Fruit fly (Drosophila melanogaster) whole organism, embryonic: ENCODE measurements around the gene Cad96Cb.
A peak's percentile ranks its signal among the peaks of the same experiment; 100 is the strongest.

ENCODE experiments used
- Awh ChIP-seq: fragments of 200-800 bp; sonication (Bioruptor generic); IDR thresholded peaks from 2 replicates; pipeline ENCODE4, ENCODE4 v1.3.6; 2022; ENCODE audit warnings: missing biosample characterization, missing genetic modification characterization
- CG1024 ChIP-seq: fragments of 200-800 bp; sonication (Bioruptor generic); IDR thresholded peaks from 2 replicates; pipeline ENCODE4 v1.3.6; 2022; ENCODE audit warnings: missing biosample characterization, missing genetic modification characterization
- CG11093 ChIP-seq: fragments of 200-800 bp; sonication (Bioruptor generic); IDR thresholded peaks from 3 replicates; pipeline ENCODE4 v1.3.6; 2022; ENCODE audit warnings: missing biosample characterization, missing genetic modification characterization
- CG12219 ChIP-seq: fragments of 200-800 bp; sonication (Bioruptor generic); optimal IDR thresholded peaks from 3 replicates; lab custom pipeline; 2018; ENCODE audit warnings: missing biosample characterization, mild to moderate bottlenecking, missing genetic modification characterization
- CG12391 ChIP-seq: fragments of 200-800 bp; sonication (Bioruptor generic); optimal IDR thresholded peaks from 3 replicates; lab custom pipeline; 2018; ENCODE audit warnings: missing biosample characterization, mild to moderate bottlenecking, missing genetic modification characterization, moderate library complexity
- CG16815 ChIP-seq: fragments of 200-800 bp; sonication (Bioruptor generic); optimal IDR thresholded peaks from 3 replicates; lab custom pipeline; 2017; ENCODE audit warnings: missing biosample characterization, mild to moderate bottlenecking, missing genetic modification characterization
- CG17612 ChIP-seq: fragments of 200-800 bp; sonication (Bioruptor generic); IDR thresholded peaks from 2 replicates; pipeline ENCODE4 v1.3.6; 2022; ENCODE audit warnings: missing biosample characterization, missing genetic modification characterization
- CG2129 ChIP-seq: fragments of 200-800 bp; sonication (Bioruptor generic); IDR thresholded peaks from 2 replicates; pipeline ENCODE4 v1.3.6; 2022; ENCODE audit warnings: missing biosample characterization, missing genetic modification characterization; ENCODE audit not compliant: partially characterized antibody
- CG2678 ChIP-seq: fragments of 200-800 bp; sonication (Bioruptor generic); optimal IDR thresholded peaks from 3 replicates; lab custom pipeline; 2019; ENCODE audit warnings: missing biosample characterization, mild to moderate bottlenecking, missing genetic modification characterization, moderate library complexity
- CG30403 ChIP-seq: fragments of 200-800 bp; sonication (Bioruptor generic); optimal IDR thresholded peaks from 3 replicates; lab custom pipeline; 2016; ENCODE audit warnings: missing biosample characterization, missing genetic modification characterization
- CG3838 ChIP-seq: fragments of 200-800 bp; sonication (Bioruptor generic); optimal IDR thresholded peaks from 3 replicates; lab custom pipeline; 2016; ENCODE audit warnings: missing biosample characterization, missing genetic modification characterization
- CG3995 ChIP-seq: fragments of 200-800 bp; sonication (Bioruptor generic); optimal IDR thresholded peaks from 3 replicates; lab custom pipeline; 2016; ENCODE audit warnings: missing biosample characterization, missing genetic modification characterization
- CG4282 ChIP-seq: fragments of 200-800 bp; sonication (Bioruptor generic); optimal IDR thresholded peaks from 2 replicates; lab custom pipeline; 2016; ENCODE audit warnings: missing biosample characterization, missing genetic modification characterization
- CG6765 ChIP-seq: fragments of 200-800 bp; sonication (Bioruptor generic); optimal IDR thresholded peaks from 3 replicates; lab custom pipeline; 2017; ENCODE audit warnings: missing biosample characterization, mild to moderate bottlenecking, missing genetic modification characterization
- CG6791 ChIP-seq: fragments of 200-800 bp; sonication (Bioruptor generic); IDR thresholded peaks from 3 replicates; pipeline ENCODE4 v1.3.6; 2022; ENCODE audit warnings: missing biosample characterization, missing genetic modification characterization; ENCODE audit not compliant: partially characterized antibody
- CG6854 ChIP-seq: fragments of 200-800 bp; sonication (Bioruptor generic); optimal IDR thresholded peaks from 3 replicates; lab custom pipeline; 2017; ENCODE audit warnings: missing biosample characterization, mild to moderate bottlenecking, missing genetic modification characterization
- CG9215 ChIP-seq: fragments of 200-800 bp; sonication (Bioruptor generic); IDR thresholded peaks from 2 replicates; pipeline ENCODE4 v1.3.6; 2022; ENCODE audit warnings: missing biosample characterization, missing genetic modification characterization
- CTCF ChIP-seq: fragments of 200-800 bp; sonication (Bioruptor generic); optimal IDR thresholded peaks from 2 replicates; lab custom pipeline; 2017; ENCODE audit warnings: missing biosample characterization, mild to moderate bottlenecking, missing genetic modification characterization, moderate library complexity
- Deaf1 ChIP-seq: fragments of 200-800 bp; optimal IDR thresholded peaks from 3 replicates; lab custom pipeline; 2019; ENCODE audit warnings: missing biosample characterization, mild to moderate bottlenecking, missing genetic modification characterization, moderate library complexity
- Doc3 ChIP-seq: fragments of 200-800 bp; sonication (Bioruptor generic); IDR thresholded peaks from 3 replicates; pipeline ENCODE4 v1.3.6; 2022; ENCODE audit warnings: missing biosample characterization, missing genetic modification characterization; ENCODE audit not compliant: partially characterized antibody
- Dp ChIP-seq: fragments of 200-800 bp; sonication (Bioruptor generic); optimal IDR thresholded peaks from 2 replicates; lab custom pipeline; 2018; ENCODE audit warnings: missing biosample characterization, mild to moderate bottlenecking, missing genetic modification characterization, moderate library complexity
- Dref ChIP-seq: fragments of 200-800 bp; sonication (Bioruptor generic); IDR thresholded peaks from 2 replicates; pipeline ENCODE4 v1.3.6; 2022; ENCODE audit warnings: missing biosample characterization, missing genetic modification characterization
- Eip74EF ChIP-seq, 2 experiments: fragments of 200-800 bp in 1 of 2; fragments of >200 bp in 1 of 2; sonication (Bioruptor generic) in 1 of 2; optimal IDR thresholded peaks; 2 replicates each; lab custom pipeline; 2017 to 2019; ENCODE audit warnings: missing biosample characterization in 2 of 2, missing genetic modification characterization in 2 of 2, mild to moderate bottlenecking in 1 of 2, moderate library complexity in 1 of 2
- Ets97D ChIP-seq: fragments of 200-800 bp; sonication (Bioruptor generic); optimal IDR thresholded peaks from 3 replicates; lab custom pipeline; 2016; ENCODE audit warnings: missing biosample characterization, missing genetic modification characterization
- H15 ChIP-seq: fragments of 200-800 bp; sonication (Bioruptor generic); IDR thresholded peaks from 3 replicates; pipeline ENCODE4 v1.3.6; 2022; ENCODE audit warnings: missing biosample characterization, missing genetic modification characterization
- HLHmδ ChIP-seq: fragments of 200-800 bp; sonication (Bioruptor generic); optimal IDR thresholded peaks from 2 replicates; lab custom pipeline; 2018; ENCODE audit warnings: missing biosample characterization, mild to moderate bottlenecking, missing genetic modification characterization, moderate library complexity
- Hey ChIP-seq: fragments of 200-800 bp; sonication (Bioruptor generic); optimal IDR thresholded peaks from 3 replicates; lab custom pipeline; 2018; ENCODE audit warnings: missing biosample characterization, mild to moderate bottlenecking, missing genetic modification characterization
- Hmr ChIP-seq: fragments of 200-800 bp; sonication (Bioruptor generic); optimal IDR thresholded peaks from 3 replicates; lab custom pipeline; 2017; ENCODE audit warnings: mild to moderate bottlenecking, missing biosample characterization, missing genetic modification reagents, missing genetic modification characterization
- Hmx ChIP-seq: fragments of 200-800 bp; sonication (Bioruptor generic); optimal IDR thresholded peaks from 2 replicates; lab custom pipeline; 2016; ENCODE audit warnings: missing biosample characterization, missing genetic modification characterization
- Lim3 ChIP-seq: fragments of 200-800 bp; sonication (Bioruptor generic); IDR thresholded peaks from 2 replicates; pipeline ENCODE4 v1.3.6; 2022; ENCODE audit warnings: missing biosample characterization, missing genetic modification characterization
- NC2α ChIP-seq: fragments of 200-800 bp; sonication (Bioruptor generic); optimal IDR thresholded peaks from 2 replicates; lab custom pipeline; 2016; ENCODE audit warnings: missing biosample characterization, missing genetic modification characterization
- NK7.1 ChIP-seq: fragments of 200-800 bp; sonication (Bioruptor generic); optimal IDR thresholded peaks from 3 replicates; lab custom pipeline; 2016; ENCODE audit warnings: missing biosample characterization, missing genetic modification characterization
- Sox102F ChIP-seq: fragments of 200-800 bp; sonication (Bioruptor generic); optimal IDR thresholded peaks from 2 replicates; lab custom pipeline; 2018; ENCODE audit warnings: missing biosample characterization, mild to moderate bottlenecking, missing genetic modification characterization, moderate library complexity
- abd-A ChIP-seq: fragments of 200-800 bp; sonication (Bioruptor generic); optimal IDR thresholded peaks from 3 replicates; lab custom pipeline; 2019; ENCODE audit warnings: missing biosample characterization, mild to moderate bottlenecking, missing genetic modification characterization, moderate library complexity
- disco-r ChIP-seq: fragments of 200-800 bp; sonication (Bioruptor generic); optimal IDR thresholded peaks from 2 replicates; lab custom pipeline; 2016; ENCODE audit warnings: missing biosample characterization, missing genetic modification characterization
- eve ChIP-seq, 2 experiments: fragments of >200 bp; optimal IDR thresholded peaks; 2 replicates each; lab custom pipeline; 2017; ENCODE audit warnings: missing biosample characterization in 2 of 2, missing genetic modification characterization in 2 of 2
- gfzf ChIP-seq: fragments of 200-800 bp; sonication (Bioruptor generic); optimal IDR thresholded peaks from 2 replicates; lab custom pipeline; 2016; ENCODE audit warnings: missing biosample characterization, mild to moderate bottlenecking, missing genetic modification characterization, moderate library complexity
- gro ChIP-seq: fragments of 200-800 bp; sonication (Bioruptor generic); optimal IDR thresholded peaks from 2 replicates; lab custom pipeline; 2016; ENCODE audit warnings: missing biosample characterization, missing genetic modification characterization
- insv ChIP-seq, 2 experiments: fragments of 200-800 bp; sonication (Bioruptor generic); optimal IDR thresholded peaks; 3 replicates each; lab custom pipeline; 2016 to 2018; ENCODE audit warnings: missing biosample characterization in 2 of 2, missing genetic modification characterization in 2 of 2
- lmd ChIP-seq: fragments of 200-800 bp; sonication (Bioruptor generic); IDR thresholded peaks from 2 replicates; pipeline ENCODE4 v1.3.6; 2022; ENCODE audit warnings: missing biosample characterization, missing genetic modification characterization
- prd ChIP-seq, 3 experiments: fragments of >200 bp in 2 of 3; fragments of 200-800 bp in 1 of 3; sonication (Bioruptor generic) in 1 of 3; optimal IDR thresholded peaks in 2 of 3; IDR thresholded peaks in 1 of 3; 2 replicates in 2 of 3; 3 replicates in 1 of 3; pipeline versions ENCODE4 v1.3.6 to Lab custom; 2017 to 2022; ENCODE audit warnings: missing biosample characterization in 1 of 3, missing genetic modification characterization in 1 of 3
- pros ChIP-seq: fragments of 200-800 bp; sonication (Bioruptor generic); optimal IDR thresholded peaks from 3 replicates; lab custom pipeline; 2019; ENCODE audit warnings: missing biosample characterization, mild to moderate bottlenecking, missing genetic modification characterization, moderate library complexity
- repo ChIP-seq: fragments of 200-800 bp; sonication (Bioruptor generic); optimal IDR thresholded peaks from 2 replicates; lab custom pipeline; 2016; ENCODE audit warnings: missing biosample characterization, missing genetic modification characterization
- rib ChIP-seq: fragments of 200-800 bp; sonication (Bioruptor generic); IDR thresholded peaks from 2 replicates; pipeline ENCODE4 v1.3.6; 2022; ENCODE audit warnings: missing biosample characterization, missing genetic modification characterization
- salm ChIP-seq: fragments of 200-800 bp; sonication (Bioruptor generic); optimal IDR thresholded peaks from 2 replicates; lab custom pipeline; 2018; ENCODE audit warnings: missing biosample characterization, mild to moderate bottlenecking, missing genetic modification characterization
- sqz ChIP-seq: fragments of 200-800 bp; sonication (Bioruptor generic); optimal IDR thresholded peaks from 3 replicates; lab custom pipeline; 2018; ENCODE audit warnings: missing biosample characterization, mild to moderate bottlenecking, missing genetic modification characterization
- tin ChIP-seq: fragments of 200-800 bp; sonication (Bioruptor generic); optimal IDR thresholded peaks from 3 replicates; lab custom pipeline; 2016; ENCODE audit warnings: missing biosample characterization, missing genetic modification characterization
- tio ChIP-seq: fragments of 200-800 bp; sonication (Bioruptor generic); optimal IDR thresholded peaks from 2 replicates; lab custom pipeline; 2017; ENCODE audit warnings: missing biosample characterization, missing genetic modification characterization, inconsistent platforms
- unpg ChIP-seq: fragments of 200-800 bp; sonication (Bioruptor generic); optimal IDR thresholded peaks from 3 replicates; lab custom pipeline; 2018; ENCODE audit warnings: missing biosample characterization, mild to moderate bottlenecking, missing genetic modification characterization, moderate library complexity
- vnd ChIP-seq: fragments of 200-800 bp; sonication (Bioruptor generic); IDR thresholded peaks from 3 replicates; pipeline ENCODE4 v1.3.6; 2022; ENCODE audit warnings: missing biosample characterization, missing genetic modification characterization; ENCODE audit not compliant: partially characterized antibody

Cad96Cb gene

DNA sequence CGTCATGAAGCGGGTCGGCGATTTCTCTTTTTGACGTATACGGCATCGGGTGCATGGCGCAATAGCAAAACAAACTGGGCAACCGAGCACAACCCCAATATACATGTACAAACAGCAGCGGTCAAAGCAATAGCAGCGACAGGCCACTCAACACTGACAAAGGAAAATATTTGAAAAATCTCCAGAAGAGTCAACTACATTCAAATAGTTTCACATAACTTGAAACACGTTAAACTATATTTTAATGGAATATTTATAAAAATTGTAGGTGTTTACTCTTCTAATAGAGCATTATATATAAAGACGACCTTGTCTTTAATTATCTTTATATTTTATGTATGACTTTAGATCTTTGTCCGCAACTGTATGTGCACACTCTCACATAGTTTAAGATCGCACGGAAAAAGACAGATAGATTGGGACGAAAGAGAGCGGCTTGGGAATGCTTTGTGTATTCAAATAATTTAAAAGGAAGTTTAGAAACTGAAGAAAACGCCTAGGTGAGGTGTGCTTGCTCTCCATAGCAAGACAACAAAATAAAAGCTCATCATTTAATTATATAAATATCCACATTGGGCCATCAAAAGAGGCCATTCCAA is 24.6 kb downstream of the Cad96Cb start (continued):
- TF ChIP-seq salm (tag; lab: Kevin White, UChicago) (peak; percentile 68), Ets97D (GFP tag; lab: Kevin White, UChicago) (no peak), insv (GFP tag; optimal IDR thresholded peaks at IDR 0.05; lab: Kevin White, UChicago) (no peak), tio (GFP tag; lab: Kevin White, UChicago) (peak; percentile 71), repo (GFP tag; lab: Kevin White, UChicago) (no peak), CG3838 (GFP tag; lab: Kevin White, UChicago) (no peak), rib (no peak), Eip74EF (GFP tag; optimal IDR thresholded peaks at IDR 0.05; lab: Kevin White, UChicago) (peak in 1 of 2 experiments; percentile 73), HLHmδ (GFP tag; lab: Kevin White, UChicago) (no peak), pros (GFP tag; lab: Kevin White, UChicago) (peak; percentile 31), CG11093 (GFP tag; lab: Robert Waterston, UW) (0 out of 3 replicates have a peak, but pooled peaks have one; percentile 28), CG3995 (GFP tag; lab: Kevin White, UChicago) (no peak), Dref (GFP tag; lab: Robert Waterston, UW) (no peak), Lim3 (no peak), gfzf (GFP tag; lab: Kevin White, UChicago) (no peak), CG6765 (GFP tag; lab: Kevin White, UChicago) (peak; percentile 23), Awh (GFP tag; lab: Robert Waterston, UW) (peak; percentile 70), CG6791 (GFP tag; lab: Robert Waterston, UW) (no peak), Hmx (GFP tag; lab: Kevin White, UChicago) (no peak), Deaf1 (tag; lab: Kevin White, UChicago) (peak; percentile 49), CG17612 (0 out of 2 replicates have a peak, but pooled peaks have one; percentile 14), CTCF (GFP tag; lab: Kevin White, UChicago) (no peak), CG2129 (GFP tag; lab: Robert Waterston, UW) (no peak), disco-r (GFP tag; lab: Kevin White, UChicago) (no peak), NK7.1 (GFP tag; lab: Kevin White, UChicago) (no peak), sqz (GFP tag; lab: Kevin White, UChicago) (peak; percentile 7), Hmr (GFP tag; lab: Kevin White, UChicago) (peak; percentile 74), CG12391 (peak; percentile 84), CG9215 (GFP tag; lab: Robert Waterston, UW) (no peak), tin (GFP tag; lab: Kevin White, UChicago) (peak; percentile 65), lmd (GFP tag; lab: Robert Waterston, UW) (peak; percentile 68), prd (optimal IDR thresholded peaks at IDR 0.05; lab: Kevin White, UChicago) (no peak), prd (GFP tag; IDR thresholded peaks at IDR 0.05; lab: Robert Waterston, UW) (peak; percentile 79), CG1024 (GFP tag; lab: Robert Waterston, UW) (peak; percentile 56; the same call in 1 of the 2 replicates), eve (GFP tag; optimal IDR thresholded peaks at IDR 0.05; lab: Kevin White, UChicago) (peak in 1 of 2 experiments; percentile 85), CG30403 (GFP tag; lab: Kevin White, UChicago) (peak; percentile 78), H15 (GFP tag; lab: Robert Waterston, UW) (peak; percentile 58; the same call in 2 of the 3 replicates), NC2α (GFP tag; lab: Kevin White, UChicago) (no peak), CG12219 (GFP tag; lab: Kevin White, UChicago) (peak; percentile 68), Hey (tag; lab: Kevin White, UChicago) (no peak), Sox102F (GFP tag; lab: Kevin White, UChicago) (peak; percentile 83), Doc3 (GFP tag; lab: Robert Waterston, UW) (no peak), CG4282 (GFP tag; lab: Kevin White, UChicago) (no peak), CG2678 (tag; lab: Kevin White, UChicago) (peak; percentile 84), vnd (GFP tag; lab: Robert Waterston, UW) (no peak), CG6854 (GFP tag; lab: Kevin White, UChicago) (peak; percentile 45), abd-A (tag; lab: Kevin White, UChicago) (no peak), unpg (peak; percentile 86), Dp (no peak), CG16815 (GFP tag; lab: Kevin White, UChicago) (peak; percentile 60), gro (GFP tag; lab: Kevin White, UChicago) (no peak)
